Worm (Caenorhabditis elegans): ENCODE results near the gene F28F5.4.

- no peak for TF ChIP-seq pqm-1 (tag; optimal IDR thresholded peaks at IDR 0.05)
- no peak for TF ChIP-seq ama-1 (optimal IDR thresholded peaks at IDR 0.05)
- TF ChIP-seq unc-39 (tag; optimal IDR thresholded peaks at IDR 0.05): no peak
- TF ChIP-seq elt-2 (tag; optimal IDR thresholded peaks at IDR 0.05): peak; percentile 28
- TF ChIP-seq egl-27 (tag; optimal IDR thresholded peaks at IDR 0.05): no peak
- TF ChIP-seq nhr-28 (tag; optimal IDR thresholded peaks at IDR 0.05): no peak
- TF ChIP-seq nhr-237 (tag; optimal IDR thresholded peaks at IDR 0.05): no peak
Measured at ce11 chrIII:6816930-6817329, at the start of gene F28F5.4.
